Fruit fly (Drosophila melanogaster) whole organism, embryonic: ENCODE data around the gene CG42580.

Experiments
- Abd-B ChIP-seq: fragments of 200-800 bp; sonication (Bioruptor generic); optimal IDR thresholded peaks from 2 replicates; lab custom pipeline; 2018; ENCODE audit warnings: missing biosample characterization, mild to moderate bottlenecking, missing genetic modification characterization, moderate library complexity
- B-H1 ChIP-seq: fragments of 200-800 bp; sonication (Bioruptor generic); IDR thresholded peaks from 3 replicates; pipeline ENCODE4 v1.3.6; 2022; ENCODE audit warnings: missing biosample characterization, missing genetic modification characterization
- CG10366 ChIP-seq: fragments of 200-800 bp; sonication (Bioruptor generic); IDR thresholded peaks from 2 replicates; pipeline ENCODE4 v1.3.6; 2022; ENCODE audit warnings: missing biosample characterization, missing genetic modification characterization
- CG11723 ChIP-seq: fragments of 200-800 bp; sonication (Bioruptor generic); optimal IDR thresholded peaks from 2 replicates; lab custom pipeline; 2017; ENCODE audit warnings: missing biosample characterization, mild to moderate bottlenecking, missing genetic modification characterization
- CG12744 ChIP-seq: fragments of 200-800 bp; sonication (Bioruptor generic); optimal IDR thresholded peaks from 2 replicates; lab custom pipeline; 2016; ENCODE audit warnings: missing biosample characterization, missing genetic modification characterization
- CG14014 ChIP-seq: fragments of 200-800 bp; sonication (Bioruptor generic); IDR thresholded peaks from 2 replicates; pipeline ENCODE4 v1.3.6; 2022; ENCODE audit warnings: missing biosample characterization, missing genetic modification characterization
- CG14050 ChIP-seq: fragments of 200-800 bp; sonication (Bioruptor generic); IDR thresholded peaks from 3 replicates; pipeline ENCODE4 v1.3.6; 2022; ENCODE audit warnings: missing biosample characterization, missing genetic modification characterization
- CG14667 ChIP-seq: fragments of 200-800 bp; sonication (Bioruptor generic); IDR thresholded peaks from 2 replicates; pipeline ENCODE4 v1.3.6; 2022; ENCODE audit warnings: missing biosample characterization, missing genetic modification characterization
- CG16863 ChIP-seq: fragments of 200-800 bp; sonication (Bioruptor generic); optimal IDR thresholded peaks from 3 replicates; lab custom pipeline; 2016; ENCODE audit warnings: missing biosample characterization, missing genetic modification characterization
- CG17186 ChIP-seq: fragments of 200-800 bp; sonication (Bioruptor generic); optimal IDR thresholded peaks from 3 replicates; lab custom pipeline; 2017; ENCODE audit warnings: missing biosample characterization, missing genetic modification reagents, missing genetic modification characterization
- CG17359 ChIP-seq: fragments of 200-800 bp; sonication (Bioruptor generic); optimal IDR thresholded peaks from 3 replicates; lab custom pipeline; 2018; ENCODE audit warnings: missing biosample characterization, mild to moderate bottlenecking, missing genetic modification characterization, moderate library complexity
- CG17912 ChIP-seq: fragments of 200-800 bp; sonication (Bioruptor generic); optimal IDR thresholded peaks from 2 replicates; lab custom pipeline; 2018; ENCODE audit warnings: missing biosample characterization, mild to moderate bottlenecking, missing genetic modification characterization
- CG1792 ChIP-seq: fragments of 200-800 bp; sonication (Bioruptor generic); optimal IDR thresholded peaks from 2 replicates; lab custom pipeline; 2016; ENCODE audit warnings: missing biosample characterization, missing genetic modification characterization
- CG2199 ChIP-seq: fragments of 200-800 bp; sonication (Bioruptor generic); IDR thresholded peaks from 3 replicates; pipeline ENCODE4 v1.3.6; 2022; ENCODE audit warnings: missing biosample characterization, missing genetic modification characterization
- CG30403 ChIP-seq: fragments of 200-800 bp; sonication (Bioruptor generic); optimal IDR thresholded peaks from 3 replicates; lab custom pipeline; 2016; ENCODE audit warnings: missing biosample characterization, missing genetic modification characterization
- CG31224 ChIP-seq: fragments of 200-800 bp; sonication (Bioruptor generic); IDR thresholded peaks from 2 replicates; pipeline ENCODE4 v1.3.6; 2022; ENCODE audit warnings: missing biosample characterization, missing genetic modification characterization
- CG3281 ChIP-seq: fragments of 200-800 bp; sonication (Bioruptor generic); optimal IDR thresholded peaks from 3 replicates; lab custom pipeline; 2017; ENCODE audit warnings: missing biosample characterization, mild to moderate bottlenecking, missing genetic modification characterization
- CG34422 ChIP-seq: fragments of 200-800 bp; sonication (Bioruptor generic); IDR thresholded peaks from 3 replicates; pipeline ENCODE4 v1.3.6; 2022; ENCODE audit warnings: missing biosample characterization, missing genetic modification characterization
- CG4404 ChIP-seq: fragments of 200-800 bp; sonication (Bioruptor generic); IDR thresholded peaks from 2 replicates; pipeline ENCODE4 v1.3.6; 2022; ENCODE audit warnings: missing biosample characterization, missing genetic modification characterization
- CG6683 ChIP-seq: fragments of 200-800 bp; sonication (Bioruptor generic); optimal IDR thresholded peaks from 2 replicates; lab custom pipeline; 2017; ENCODE audit warnings: missing biosample characterization, mild to moderate bottlenecking, missing genetic modification characterization, missing genetic modification reagents
- CG7963 ChIP-seq: fragments of 200-800 bp; sonication (Bioruptor generic); IDR thresholded peaks from 3 replicates; pipeline ENCODE4 v1.3.6; 2022; ENCODE audit warnings: missing biosample characterization, missing genetic modification characterization; ENCODE audit not compliant: partially characterized antibody
- CG7987 ChIP-seq: fragments of 200-800 bp; sonication (Bioruptor generic); optimal IDR thresholded peaks from 2 replicates; lab custom pipeline; 2018; ENCODE audit warnings: missing biosample characterization, mild to moderate bottlenecking, missing genetic modification characterization, moderate library complexity
- CG9876 ChIP-seq: fragments of 200-800 bp; sonication (Bioruptor generic); optimal IDR thresholded peaks from 2 replicates; lab custom pipeline; 2016; ENCODE audit warnings: missing biosample characterization, missing genetic modification characterization
- Chrac-16 ChIP-seq: fragments of 200-800 bp; sonication (Bioruptor generic); optimal IDR thresholded peaks from 3 replicates; lab custom pipeline; 2016; ENCODE audit warnings: missing biosample characterization, missing genetic modification characterization
- CkIIα-i1 ChIP-seq: fragments of 200-800 bp; sonication (Bioruptor generic); IDR thresholded peaks from 2 replicates; pipeline ENCODE4 v1.3.6; 2022; ENCODE audit warnings: missing biosample characterization, missing genetic modification characterization
- Dbx ChIP-seq: fragments of 200-800 bp; sonication (Bioruptor generic); IDR thresholded peaks from 3 replicates; pipeline ENCODE4 v1.3.6; 2022; ENCODE audit warnings: missing biosample characterization, missing genetic modification characterization
- Gsc ChIP-seq: fragments of 200-800 bp; sonication (Bioruptor generic); IDR thresholded peaks from 2 replicates; pipeline ENCODE4 v1.3.6; 2022; ENCODE audit warnings: missing biosample characterization, missing genetic modification characterization
- Hand ChIP-seq: fragments of 200-800 bp; sonication (Bioruptor generic); optimal IDR thresholded peaks from 2 replicates; lab custom pipeline; 2017; ENCODE audit warnings: mild to moderate bottlenecking, missing biosample characterization, missing genetic modification reagents, missing genetic modification characterization
- Sox100B ChIP-seq: fragments of 200-800 bp; sonication (Bioruptor generic); optimal IDR thresholded peaks from 3 replicates; lab custom pipeline; 2018; ENCODE audit warnings: missing biosample characterization, mild to moderate bottlenecking, missing genetic modification characterization
- aop ChIP-seq: fragments of 200-800 bp; sonication (Bioruptor generic); IDR thresholded peaks from 2 replicates; pipeline ENCODE4 v1.3.6; 2022; ENCODE audit warnings: missing biosample characterization, missing genetic modification characterization
- ara ChIP-seq: fragments of 200-800 bp; sonication (Bioruptor generic); IDR thresholded peaks from 2 replicates; pipeline ENCODE4 v1.3.6; 2022; ENCODE audit warnings: missing biosample characterization, missing genetic modification characterization
- ato ChIP-seq: fragments of 200-800 bp; sonication (Bioruptor generic); IDR thresholded peaks from 2 replicates; pipeline ENCODE4 v1.3.6; 2022; ENCODE audit warnings: missing biosample characterization, missing genetic modification characterization; ENCODE audit not compliant: partially characterized antibody
- bcd ChIP-seq: fragments of 200-800 bp; sonication (Bioruptor generic); optimal IDR thresholded peaks from 2 replicates; lab custom pipeline; 2017; ENCODE audit warnings: missing biosample characterization, mild to moderate bottlenecking, missing genetic modification characterization
- bigmax ChIP-seq: fragments of 200-800 bp; sonication (Bioruptor generic); optimal IDR thresholded peaks from 2 replicates; lab custom pipeline; 2018; ENCODE audit warnings: missing biosample characterization, mild to moderate bottlenecking, missing genetic modification characterization
- cato ChIP-seq: fragments of 200-800 bp; sonication (Bioruptor generic); optimal IDR thresholded peaks from 2 replicates; lab custom pipeline; 2016; ENCODE audit warnings: missing biosample characterization, missing genetic modification characterization, borderline replicate concordance
- caup ChIP-seq: fragments of 200-800 bp; sonication (Bioruptor generic); optimal IDR thresholded peaks from 3 replicates; lab custom pipeline; 2017; ENCODE audit warnings: missing biosample characterization, mild to moderate bottlenecking, missing genetic modification characterization, moderate library complexity; ENCODE audit not compliant: severe bottlenecking
- crc ChIP-seq: fragments of 200-800 bp; sonication (Bioruptor generic); optimal IDR thresholded peaks from 2 replicates; lab custom pipeline; 2016; ENCODE audit warnings: missing biosample characterization, missing genetic modification characterization
- dm ChIP-seq: fragments of 200-800 bp; sonication (Bioruptor generic); optimal IDR thresholded peaks from 3 replicates; lab custom pipeline; 2016; ENCODE audit warnings: missing biosample characterization, missing genetic modification characterization
- fd102C ChIP-seq: fragments of 200-800 bp; sonication (Bioruptor generic); optimal IDR thresholded peaks from 2 replicates; lab custom pipeline; 2018; ENCODE audit warnings: missing biosample characterization, mild to moderate bottlenecking, missing genetic modification characterization, moderate library complexity
- fd64A ChIP-seq: fragments of 200-800 bp; sonication (Bioruptor generic); optimal IDR thresholded peaks from 3 replicates; lab custom pipeline; 2018; ENCODE audit warnings: missing biosample characterization, mild to moderate bottlenecking, missing genetic modification characterization
- ftz-f1 ChIP-seq: fragments of 200-800 bp; sonication (Bioruptor generic); optimal IDR thresholded peaks from 2 replicates; lab custom pipeline; 2016; ENCODE audit warnings: missing biosample characterization, missing genetic modification characterization
- fu2 ChIP-seq: fragments of 200-800 bp; sonication (Bioruptor generic); optimal IDR thresholded peaks from 2 replicates; lab custom pipeline; 2016; ENCODE audit warnings: missing biosample characterization, missing genetic modification characterization
- jumu ChIP-seq: fragments of 200-800 bp; sonication (Bioruptor generic); optimal IDR thresholded peaks from 3 replicates; lab custom pipeline; 2016; ENCODE audit warnings: missing biosample characterization, missing genetic modification characterization
- otp ChIP-seq: fragments of 200-800 bp; sonication (Bioruptor generic); IDR thresholded peaks from 3 replicates; pipeline ENCODE4, ENCODE4 v1.3.6; 2022; ENCODE audit warnings: missing biosample characterization, missing genetic modification characterization
- rib ChIP-seq: fragments of 200-800 bp; sonication (Bioruptor generic); IDR thresholded peaks from 2 replicates; pipeline ENCODE4 v1.3.6; 2022; ENCODE audit warnings: missing biosample characterization, missing genetic modification characterization
- sc ChIP-seq, 3 experiments: fragments of >200 bp in 2 of 3; fragments of 200-800 bp in 1 of 3; sonication (Bioruptor generic) in 1 of 3; optimal IDR thresholded peaks; 2 replicates in 2 of 3; 3 replicates in 1 of 3; lab custom pipeline; 2017; ENCODE audit warnings: mild to moderate bottlenecking in 1 of 3, missing biosample characterization in 1 of 3, missing genetic modification characterization in 1 of 3, missing genetic modification reagents in 1 of 3
- tio ChIP-seq: fragments of 200-800 bp; sonication (Bioruptor generic); optimal IDR thresholded peaks from 2 replicates; lab custom pipeline; 2017; ENCODE audit warnings: missing biosample characterization, missing genetic modification characterization, inconsistent platforms
- twi ChIP-seq: fragments of 200-800 bp; optimal IDR thresholded peaks from 2 replicates; lab custom pipeline; 2019; ENCODE audit warnings: missing biosample characterization, mild to moderate bottlenecking, missing genetic modification characterization, moderate library complexity
- tx ChIP-seq: fragments of 200-800 bp; sonication (Bioruptor generic); optimal IDR thresholded peaks from 2 replicates; lab custom pipeline; 2016; ENCODE audit warnings: missing biosample characterization, missing genetic modification characterization
- z ChIP-seq: fragments of 200-800 bp; sonication (Bioruptor generic); IDR thresholded peaks from 3 replicates; pipeline ENCODE4 v1.3.6; 2022; ENCODE audit warnings: missing biosample characterization, missing genetic modification characterization

Gene CG42580

DNA sequence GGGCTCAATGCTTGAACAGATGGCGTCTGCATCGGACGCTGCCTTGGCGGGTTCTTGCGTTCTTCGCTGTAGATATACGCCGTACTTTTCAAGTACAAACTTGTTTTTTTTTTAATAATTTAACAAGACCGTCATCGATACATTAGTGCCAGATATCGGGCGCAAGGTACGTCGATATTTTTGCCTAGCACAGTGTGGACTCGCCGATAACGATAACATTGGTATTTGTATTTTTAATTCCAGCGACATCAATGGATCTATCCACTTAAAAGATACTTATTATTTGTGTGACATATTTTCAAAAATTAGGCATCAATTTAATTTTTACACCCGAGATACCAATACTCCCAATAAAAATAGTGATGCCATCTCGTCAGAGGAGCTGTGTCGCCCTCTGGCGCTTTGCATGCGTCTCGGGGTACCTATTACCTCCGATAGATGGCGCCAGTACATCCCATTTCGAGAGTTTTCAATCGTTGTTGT, 49.3 kb upstream of the CG42580 start, which contains the start of gene Tak1 (continued):
- TF ChIP-seq tio (peak; percentile 47), rib (GFP tag; lab: Robert Waterston, UW) (no peak), tx (GFP tag; lab: Kevin White, UChicago) (peak; percentile 26), CG3281 (GFP tag; lab: Kevin White, UChicago) (no peak), CG17912 (GFP tag; lab: Kevin White, UChicago) (peak; percentile 46), dm (GFP tag; lab: Kevin White, UChicago) (peak; percentile 51), Sox100B (no peak), CG4404 (GFP tag; lab: Robert Waterston, UW) (no peak), CG9876 (peak; percentile 54), CG17359 (peak; percentile 35), fd64A (GFP tag; lab: Kevin White, UChicago) (no peak), CG10366 (GFP tag; lab: Robert Waterston, UW) (peak; percentile 53; the same call in 1 of the 2 replicates), CG1792 (GFP tag; lab: Kevin White, UChicago) (peak; percentile 43), Dbx (GFP tag; lab: Robert Waterston, UW) (peak; percentile 64; the same call in 1 of the 3 replicates), CG2199 (peak; percentile 94), aop (GFP tag; lab: Robert Waterston, UW) (no peak), sc (optimal IDR thresholded peaks at IDR 0.05; lab: Kevin White, UChicago) (no peak), sc (GFP tag; optimal IDR thresholded peaks at IDR 0.05; lab: Kevin White, UChicago) (no peak), CG14667 (GFP tag; lab: Robert Waterston, UW) (peak; percentile 10; the same call in 1 of the 2 replicates), Chrac-16 (peak; percentile 65), ftz-f1 (GFP tag; lab: Kevin White, UChicago) (peak; percentile 21), otp (GFP tag; lab: Robert Waterston, UW) (0 out of 3 replicates have a peak, but pooled peaks have one; percentile 11), twi (tag; lab: Kevin White, UChicago) (peak; percentile 22), cato (GFP tag; lab: Kevin White, UChicago) (peak; percentile 5), CG30403 (peak; percentile 62), Gsc (GFP tag; lab: Robert Waterston, UW) (no peak), caup (peak; percentile 46), CG17186 (GFP tag; lab: Kevin White, UChicago) (peak; percentile 43), CG14014 (no peak), B-H1 (no peak; the same call in 2 of the 3 replicates), CG7963 (GFP tag; lab: Robert Waterston, UW) (peak; percentile 79), CG34422 (peak; percentile 55; the same call in 2 of the 3 replicates), CG31224 (no peak), fd102C (GFP tag; lab: Kevin White, UChicago) (no peak), ara (no peak), CG6683 (GFP tag; lab: Kevin White, UChicago) (no peak), jumu (GFP tag; lab: Kevin White, UChicago) (no peak), Hand (GFP tag; lab: Kevin White, UChicago) (no peak), ato (GFP tag; lab: Robert Waterston, UW) (peak; percentile 64; the same call in 1 of the 2 replicates), CG11723 (GFP tag; lab: Kevin White, UChicago) (no peak), CG14050 (GFP tag; lab: Robert Waterston, UW) (no peak), CG16863 (GFP tag; lab: Kevin White, UChicago) (peak; percentile 55), Abd-B (GFP tag; lab: Kevin White, UChicago) (no peak), crc (no peak), z (GFP tag; lab: Robert Waterston, UW) (no peak), fu2 (GFP tag; lab: Kevin White, UChicago) (peak; percentile 2), CG7987 (GFP tag; lab: Kevin White, UChicago) (peak; percentile 47), CG12744 (GFP tag; lab: Kevin White, UChicago) (peak; percentile 48), bcd (peak; percentile 58), CkIIα-i1 (GFP tag; lab: Robert Waterston, UW) (no peak), bigmax (GFP tag; lab: Kevin White, UChicago) (no peak)
